Fruit fly (Drosophila melanogaster) whole organism, prepupa: ENCODE measurements around the gene CG31793.

Source experiments
- CG1621 ChIP-seq: fragments of 200-800 bp; sonication (Bioruptor generic); optimal IDR thresholded peaks from 3 replicates; lab custom pipeline; 2018; ENCODE audit warnings: missing biosample characterization, mild to moderate bottlenecking, missing genetic modification characterization
- CG31627 ChIP-seq: fragments of 200-800 bp; sonication (Bioruptor generic); optimal IDR thresholded peaks from 3 replicates; lab custom pipeline; 2016; ENCODE audit warnings: missing biosample characterization, missing genetic modification characterization
- CG6854 ChIP-seq: fragments of 200-800 bp; sonication (Bioruptor generic); optimal IDR thresholded peaks from 2 replicates; lab custom pipeline; 2017; ENCODE audit warnings: missing biosample characterization, mild to moderate bottlenecking, missing genetic modification characterization
- Sox102F ChIP-seq: fragments of 200-800 bp; sonication (Bioruptor generic); optimal IDR thresholded peaks from 2 replicates; lab custom pipeline; 2016; ENCODE audit warnings: missing biosample characterization, mild to moderate bottlenecking, missing genetic modification characterization
- dac ChIP-seq: fragments of 200-800 bp; sonication (Bioruptor generic); optimal IDR thresholded peaks from 2 replicates; lab custom pipeline; 2017; ENCODE audit warnings: missing biosample characterization, mild to moderate bottlenecking, missing genetic modification characterization
- ss ChIP-seq, 2 experiments: fragments of 200-800 bp; sonication (Bioruptor generic); optimal IDR thresholded peaks; 2 replicates in 1 of 2; 3 replicates in 1 of 2; lab custom pipeline; 2017 to 2018; ENCODE audit warnings: mild to moderate bottlenecking in 2 of 2, missing biosample characterization in 2 of 2, missing genetic modification characterization in 2 of 2, moderate library complexity in 1 of 2

- peak; percentile 29 for TF ChIP-seq Sox102F
- TF ChIP-seq CG6854 (GFP tag; lab: Kevin White, UChicago), result no peak
- TF ChIP-seq CG1621 (tag; lab: Kevin White, UChicago), result no peak
- peak in 1 of 2 experiments; percentile 21 for TF ChIP-seq ss (GFP tag; optimal IDR thresholded peaks at IDR 0.05; lab: Kevin White, UChicago)
- TF ChIP-seq dac (GFP tag; lab: Kevin White, UChicago), result no peak
- TF ChIP-seq CG31627 (GFP tag; lab: Kevin White, UChicago), result no peak
Observed at dm6 chr2L:18966214-18966556, 37.0 kb upstream of the CG31793 start.
